Worm (Caenorhabditis elegans) whole organism, late embryonic: ENCODE results near the gene rmh-2.

Experiments
- C08G9.2 ChIP-seq: sonication (generic microtip); optimal IDR thresholded peaks from 2 replicates; lab custom pipeline; 2016; ENCODE audit warnings: mild to moderate bottlenecking, missing genetic modification characterization, moderate library complexity, missing compliant biosample characterization
- F13H6.1 ChIP-seq: sonication (generic microtip); optimal IDR thresholded peaks from 2 replicates; lab custom pipeline; 2016; ENCODE audit warnings: missing genetic modification characterization, missing compliant biosample characterization
- K02D7.2 ChIP-seq: sonication (generic microtip); optimal IDR thresholded peaks from 2 replicates; lab custom pipeline; 2017; ENCODE audit warnings: mild to moderate bottlenecking, missing genetic modification characterization, missing compliant biosample characterization
- T23F11.4 ChIP-seq: fragments of 200-800 bp; sonication (Bioruptor generic); optimal IDR thresholded peaks from 2 replicates; lab custom pipeline; 2018; ENCODE audit warnings: mild to moderate bottlenecking, missing genetic modification characterization, missing compliant biosample characterization
- ceh-14 ChIP-seq: sonication (generic microtip); optimal IDR thresholded peaks from 2 replicates; lab custom pipeline; 2016; ENCODE audit warnings: missing genotype, missing genetic modification characterization, missing compliant biosample characterization
- ceh-22 ChIP-seq: sonication (generic microtip); optimal IDR thresholded peaks from 2 replicates; lab custom pipeline; 2017; ENCODE audit warnings: missing biosample characterization, missing genetic modification characterization
- ceh-45 ChIP-seq: fragments of 200-800 bp; sonication (Bioruptor generic); IDR thresholded peaks from 2 replicates; pipeline ENCODE4 v1.3.6; 2022; ENCODE audit warnings: missing genetic modification reagents, missing genetic modification characterization, missing compliant biosample characterization
- ceh-9 ChIP-seq: sonication (generic microtip); optimal IDR thresholded peaks from 2 replicates; lab custom pipeline; 2016; ENCODE audit warnings: mild to moderate bottlenecking, missing genetic modification characterization, inconsistent platforms, missing compliant biosample characterization
- dmd-4 ChIP-seq: sonication (generic microtip); optimal IDR thresholded peaks from 2 replicates; lab custom pipeline; 2016; ENCODE audit warnings: borderline replicate concordance, missing genetic modification characterization, missing compliant biosample characterization
- elt-2 ChIP-seq: sonication (generic microtip); optimal IDR thresholded peaks from 2 replicates; lab custom pipeline; 2016; ENCODE audit warnings: missing genetic modification reagents, missing genetic modification characterization, missing compliant biosample characterization
- elt-4 ChIP-seq: sonication (generic microtip); optimal IDR thresholded peaks from 2 replicates; lab custom pipeline; 2016; ENCODE audit warnings: missing genetic modification characterization, missing compliant biosample characterization
- fax-1 ChIP-seq: sonication (generic microtip); optimal IDR thresholded peaks from 2 replicates; lab custom pipeline; 2016; ENCODE audit warnings: missing genotype, missing genetic modification characterization, missing compliant biosample characterization
- fkh-6 ChIP-seq: sonication (generic microtip); optimal IDR thresholded peaks from 2 replicates; lab custom pipeline; 2016; ENCODE audit warnings: missing genetic modification characterization, missing compliant biosample characterization
- hlh-13 ChIP-seq: fragments of 200-800 bp; sonication (Bioruptor generic); optimal IDR thresholded peaks from 2 replicates; lab custom pipeline; 2018; ENCODE audit warnings: mild to moderate bottlenecking, missing genetic modification characterization, missing compliant biosample characterization
- hlh-30 ChIP-seq: sonication (generic microtip); optimal IDR thresholded peaks from 2 replicates; lab custom pipeline; 2017; ENCODE audit warnings: antibody characterized with exemption, missing genetic modification characterization, missing compliant biosample characterization; ENCODE audit not compliant: insufficient read depth
- lim-6 ChIP-seq: sonication (generic microtip); optimal IDR thresholded peaks from 2 replicates; lab custom pipeline; 2016; ENCODE audit warnings: missing genetic modification characterization, missing compliant biosample characterization
- lin-11 ChIP-seq: fragments of 200-800 bp; sonication (Bioruptor generic); optimal IDR thresholded peaks from 2 replicates; lab custom pipeline; 2018; ENCODE audit warnings: mild to moderate bottlenecking, missing genetic modification characterization, missing compliant biosample characterization
- nhr-11 ChIP-seq: fragments of 150-350 bp; optimal IDR thresholded peaks from 2 replicates; lab custom pipeline; 2014; ENCODE audit warnings: missing biosample characterization, missing genetic modification characterization
- pag-3 ChIP-seq: sonication (generic microtip); optimal IDR thresholded peaks from 2 replicates; lab custom pipeline; 2016; ENCODE audit warnings: missing compliant biosample characterization, missing genetic modification characterization, borderline replicate concordance
- pat-9 ChIP-seq: fragments of 200-800 bp; sonication (Bioruptor generic); optimal IDR thresholded peaks from 2 replicates; lab custom pipeline; 2018; ENCODE audit warnings: mild to moderate bottlenecking, missing genetic modification characterization, moderate library complexity, missing compliant biosample characterization
- pax-1 ChIP-seq: fragments of 150-350 bp; optimal IDR thresholded peaks from 2 replicates; lab custom pipeline; 2014; ENCODE audit warnings: missing biosample characterization, missing genetic modification characterization
- sox-2 ChIP-seq: fragments of 200-800 bp; sonication (Bioruptor generic); IDR thresholded peaks from 2 replicates; pipeline ENCODE4 v1.3.6; 2022; ENCODE audit warnings: missing genetic modification reagents, missing genetic modification characterization, missing compliant biosample characterization
- sox-4 ChIP-seq: sonication (generic microtip); optimal IDR thresholded peaks from 2 replicates; lab custom pipeline; 2017; ENCODE audit warnings: mild to moderate bottlenecking, missing genetic modification characterization, inconsistent platforms, missing compliant biosample characterization
- tbx-2 ChIP-seq: sonication (generic microtip); optimal IDR thresholded peaks from 2 replicates; lab custom pipeline; 2016; ENCODE audit warnings: missing genetic modification characterization, missing compliant biosample characterization
- tbx-7 ChIP-seq: sonication (generic microtip); optimal IDR thresholded peaks from 2 replicates; lab custom pipeline; 2016; ENCODE audit warnings: missing genotype, missing genetic modification characterization, missing compliant biosample characterization
- unc-55 ChIP-seq: sonication (generic microtip); optimal IDR thresholded peaks from 2 replicates; lab custom pipeline; 2017; ENCODE audit warnings: missing biosample characterization, missing genetic modification reagents, missing genetic modification characterization
- ztf-16 ChIP-seq: sonication (generic microtip); optimal IDR thresholded peaks from 2 replicates; lab custom pipeline; 2017; ENCODE audit warnings: missing genetic modification characterization, missing compliant biosample characterization

The rmh-2 gene

DNA sequence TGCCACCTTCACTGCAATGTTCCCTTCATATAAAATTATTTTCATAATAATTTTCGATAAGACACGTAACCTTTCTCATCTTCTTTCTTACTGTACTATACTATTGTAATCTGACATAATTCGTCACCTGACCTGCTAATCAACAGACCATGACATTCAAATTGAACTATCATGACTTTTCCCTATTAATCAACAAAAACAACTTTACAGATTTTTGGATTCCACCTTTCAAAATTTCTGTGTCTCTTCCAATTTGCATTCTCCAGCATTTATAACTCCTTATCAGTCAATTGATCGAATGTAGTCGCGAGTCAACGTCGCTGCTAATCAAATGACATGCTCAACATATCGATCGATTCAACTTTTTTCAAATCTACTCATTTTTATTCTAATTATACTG is 40.9 kb downstream of the rmh-2 start, which contains the start of gene fshr-1:
Gene fshr-1, plus strand, starts transcription at position 209 of the 400 bp plus-strand sequence.
- TF ChIP-seq dmd-4 (tag; lab: Kevin White, UChicago) (no peak), ceh-9 (tag; lab: Kevin White, UChicago) (no peak), lin-11 (no peak), elt-2 (peak; percentile 9), K02D7.2 (tag; lab: Kevin White, UChicago) (no peak), pag-3 (no peak), F13H6.1 (tag; lab: Kevin White, UChicago) (no peak), ceh-14 (tag; lab: Kevin White, UChicago) (no peak), C08G9.2 (tag; lab: Kevin White, UChicago) (no peak)

DNA sequence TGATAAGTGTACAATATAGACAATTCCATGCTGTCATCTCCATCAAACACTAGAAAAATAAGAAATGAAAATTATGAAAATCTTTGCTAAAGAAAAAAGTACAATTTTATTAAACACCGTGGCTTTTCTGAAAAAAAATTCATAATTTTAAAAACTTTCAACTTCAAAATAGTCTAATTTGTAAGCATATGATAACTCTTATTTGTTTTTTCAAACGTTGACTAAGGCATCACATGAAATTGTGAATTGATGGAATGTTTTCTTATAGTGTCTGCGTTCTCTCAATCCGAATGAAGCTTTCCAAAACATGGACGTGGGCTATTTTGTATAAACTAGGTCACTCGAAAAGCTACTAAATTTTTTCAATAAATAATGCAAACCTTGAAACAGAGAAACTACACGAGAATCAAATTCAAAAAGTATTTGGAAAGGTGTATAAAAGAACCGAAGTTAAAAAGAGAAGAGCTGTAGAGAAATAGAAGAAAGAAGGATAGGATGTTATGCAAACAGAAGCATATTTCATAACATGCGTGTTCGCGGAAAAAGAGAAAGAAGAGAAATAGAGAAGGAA is 44.6 kb downstream of the rmh-2 start, which contains the start of gene clp-9:
Gene clp-9, minus strand, starts transcription at position 51 of the 571 bp plus-strand sequence.
- no peak for TF ChIP-seq ceh-14 (tag; lab: Kevin White, UChicago)
- no peak for TF ChIP-seq pat-9 (tag; lab: Kevin White, UChicago)
- no peak for TF ChIP-seq hlh-13
- TF ChIP-seq nhr-11 (tag; lab: Kevin White, UChicago): no peak
- no peak for TF ChIP-seq fax-1 (tag; lab: Kevin White, UChicago)
- no peak for TF ChIP-seq ceh-22 (tag; lab: Kevin White, UChicago)
- TF ChIP-seq C08G9.2 (tag; lab: Kevin White, UChicago): no peak
- no peak for TF ChIP-seq unc-55 (GFP tag; lab: Kevin White, UChicago)
- TF ChIP-seq ztf-16 (tag; lab: Kevin White, UChicago): no peak
- no peak for TF ChIP-seq sox-2
- TF ChIP-seq fkh-6 (tag; lab: Kevin White, UChicago): no peak
- TF ChIP-seq tbx-7 (tag; lab: Kevin White, UChicago): no peak

DNA sequence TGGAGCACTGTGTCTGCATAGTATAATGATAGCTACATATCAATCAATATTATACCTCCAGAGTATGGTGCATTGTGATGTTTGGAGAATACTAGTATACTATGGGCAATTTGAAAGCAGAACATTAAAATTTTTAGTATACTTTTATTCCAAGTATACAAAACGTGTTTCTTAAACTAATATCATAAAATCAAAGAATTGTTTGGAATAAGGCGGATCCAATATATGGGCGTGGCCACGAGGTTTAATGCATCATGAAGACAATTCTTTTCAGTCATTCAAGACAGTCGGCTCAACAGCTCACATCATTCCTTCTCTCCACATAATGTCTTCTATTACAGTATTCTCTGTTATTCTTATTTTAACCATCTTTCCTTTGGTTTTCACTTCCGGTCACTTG is 50.7 kb downstream of the rmh-2 start, which contains the start of gene sdz-31:
Gene sdz-31, plus strand, starts transcription at position 301 of the 400 bp plus-strand sequence.
- TF ChIP-seq sox-4 (no peak), hlh-13 (no peak), tbx-2 (tag; lab: Kevin White, UChicago) (no peak), pax-1 (no peak), T23F11.4 (no peak), ceh-45 (GFP tag; lab: Robert Waterston, UW) (no peak), elt-4 (tag; lab: Kevin White, UChicago) (no peak), F13H6.1 (tag; lab: Kevin White, UChicago) (no peak)

DNA sequence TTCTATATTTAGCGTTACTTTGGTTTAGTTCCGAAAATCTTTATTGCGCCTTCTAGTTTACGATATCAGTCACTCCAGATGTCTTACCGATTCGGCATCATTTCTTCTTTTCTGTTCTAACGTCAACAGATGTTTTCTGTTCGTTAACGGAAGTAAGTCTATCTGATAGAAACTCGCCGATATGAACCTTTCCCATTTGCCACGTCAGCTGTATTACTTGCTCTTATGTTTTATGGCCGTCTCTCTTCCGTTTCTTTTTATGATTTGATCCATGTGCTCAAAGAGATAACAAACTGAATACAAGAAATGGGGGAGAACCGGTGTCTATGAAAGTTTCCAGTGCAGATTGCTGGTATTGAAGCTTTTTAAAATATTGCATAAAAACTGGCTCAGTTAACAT is 51.2 kb downstream of the rmh-2 start, which contains the start of gene srab-26:
Gene srab-26, minus strand, starts transcription at position 101 of the 400 bp plus-strand sequence.
- TF ChIP-seq lim-6 (tag; lab: Kevin White, UChicago): no peak
- TF ChIP-seq hlh-30 (tag; lab: Kevin White, UChicago): no peak
